Fruit fly (Drosophila melanogaster) whole organism, embryonic: ENCODE results near the gene Cyp1.

Source experiments
- Aef1 ChIP-seq: fragments of 200-800 bp; sonication (Bioruptor generic); IDR thresholded peaks from 3 replicates; pipeline ENCODE4 v1.3.6; 2022; ENCODE audit warnings: missing biosample characterization, missing genetic modification characterization
- B-H2 ChIP-seq: fragments of 200-800 bp; sonication (Bioruptor generic); optimal IDR thresholded peaks from 2 replicates; lab custom pipeline; 2018; ENCODE audit warnings: missing biosample characterization, mild to moderate bottlenecking, missing genetic modification characterization
- BEAF-32 ChIP-seq: fragments of 200-800 bp; sonication (Bioruptor generic); optimal IDR thresholded peaks from 3 replicates; lab custom pipeline; 2017; ENCODE audit warnings: missing biosample characterization, missing genetic modification characterization, mild to moderate bottlenecking, moderate library complexity, missing genetic modification reagents
- CG15269 ChIP-seq: fragments of 200-800 bp; sonication (Bioruptor generic); optimal IDR thresholded peaks from 2 replicates; lab custom pipeline; 2018; ENCODE audit warnings: missing biosample characterization, mild to moderate bottlenecking, missing genetic modification characterization, moderate library complexity
- CG1603 ChIP-seq: fragments of 200-800 bp; sonication (Bioruptor generic); optimal IDR thresholded peaks from 2 replicates; lab custom pipeline; 2019; ENCODE audit warnings: missing biosample characterization, mild to moderate bottlenecking, missing genetic modification characterization, moderate library complexity
- CG2116 ChIP-seq: fragments of 200-800 bp; sonication (Bioruptor generic); optimal IDR thresholded peaks from 3 replicates; lab custom pipeline; 2018; ENCODE audit warnings: missing biosample characterization, mild to moderate bottlenecking, missing genetic modification characterization
- CG30020 ChIP-seq: fragments of 200-800 bp; optimal IDR thresholded peaks from 2 replicates; lab custom pipeline; 2019; ENCODE audit warnings: missing biosample characterization, mild to moderate bottlenecking, missing genetic modification characterization, moderate library complexity
- CG30403 ChIP-seq: fragments of 200-800 bp; sonication (Bioruptor generic); optimal IDR thresholded peaks from 3 replicates; lab custom pipeline; 2016; ENCODE audit warnings: missing biosample characterization, missing genetic modification characterization
- CG31441 ChIP-seq: fragments of 200-800 bp; sonication (Bioruptor generic); IDR thresholded peaks from 2 replicates; pipeline ENCODE4 v1.3.6; 2022; ENCODE audit warnings: missing biosample characterization, missing genetic modification characterization
- CG33557 ChIP-seq: fragments of 200-800 bp; sonication (Bioruptor generic); optimal IDR thresholded peaks from 2 replicates; lab custom pipeline; 2019; ENCODE audit warnings: missing biosample characterization, mild to moderate bottlenecking, missing genetic modification characterization, moderate library complexity
- CG42726 ChIP-seq: fragments of 200-800 bp; sonication (Bioruptor generic); IDR thresholded peaks from 2 replicates; pipeline ENCODE4 v1.3.6; 2022; ENCODE audit warnings: missing biosample characterization, missing genetic modification characterization; ENCODE audit not compliant: partially characterized antibody
- CG4424 ChIP-seq: fragments of 200-800 bp; sonication (Bioruptor generic); optimal IDR thresholded peaks from 3 replicates; lab custom pipeline; 2016; ENCODE audit warnings: missing biosample characterization, missing genetic modification characterization
- CG4820 ChIP-seq: fragments of 200-800 bp; sonication (Bioruptor generic); optimal IDR thresholded peaks from 3 replicates; lab custom pipeline; 2016; ENCODE audit warnings: missing biosample characterization, missing genetic modification characterization
- CG7963 ChIP-seq: fragments of 200-800 bp; sonication (Bioruptor generic); IDR thresholded peaks from 3 replicates; pipeline ENCODE4 v1.3.6; 2022; ENCODE audit warnings: missing biosample characterization, missing genetic modification characterization; ENCODE audit not compliant: partially characterized antibody
- CG8281 ChIP-seq: fragments of 200-800 bp; sonication (Bioruptor generic); optimal IDR thresholded peaks from 2 replicates; lab custom pipeline; 2018; ENCODE audit warnings: missing biosample characterization, mild to moderate bottlenecking, missing genetic modification characterization, moderate library complexity
- CG9797 ChIP-seq: fragments of 200-800 bp; sonication (Bioruptor generic); optimal IDR thresholded peaks from 3 replicates; lab custom pipeline; 2018; ENCODE audit warnings: missing biosample characterization, mild to moderate bottlenecking, missing genetic modification characterization
- CG9932 ChIP-seq: fragments of 200-800 bp; sonication (Bioruptor generic); IDR thresholded peaks from 2 replicates; pipeline ENCODE4 v1.3.6; 2022; ENCODE audit warnings: missing biosample characterization, missing genetic modification characterization
- Dad ChIP-seq: fragments of 200-800 bp; sonication (Bioruptor generic); optimal IDR thresholded peaks from 3 replicates; lab custom pipeline; 2016; ENCODE audit warnings: missing biosample characterization, missing genetic modification characterization
- Dbx ChIP-seq: fragments of 200-800 bp; sonication (Bioruptor generic); IDR thresholded peaks from 3 replicates; pipeline ENCODE4 v1.3.6; 2022; ENCODE audit warnings: missing biosample characterization, missing genetic modification characterization
- Doc3 ChIP-seq: fragments of 200-800 bp; sonication (Bioruptor generic); IDR thresholded peaks from 3 replicates; pipeline ENCODE4 v1.3.6; 2022; ENCODE audit warnings: missing biosample characterization, missing genetic modification characterization; ENCODE audit not compliant: partially characterized antibody
- Dp ChIP-seq: fragments of 200-800 bp; sonication (Bioruptor generic); optimal IDR thresholded peaks from 2 replicates; lab custom pipeline; 2018; ENCODE audit warnings: missing biosample characterization, mild to moderate bottlenecking, missing genetic modification characterization, moderate library complexity
- Ets65A ChIP-seq: fragments of 200-800 bp; sonication (Bioruptor generic); peaks from one replicate; lab custom pipeline; 2016; ENCODE audit warnings: missing biosample characterization, missing genetic modification characterization
- Ets97D ChIP-seq: fragments of 200-800 bp; sonication (Bioruptor generic); optimal IDR thresholded peaks from 3 replicates; lab custom pipeline; 2016; ENCODE audit warnings: missing biosample characterization, missing genetic modification characterization
- Fer3 ChIP-seq: fragments of 200-800 bp; sonication (Bioruptor generic); optimal IDR thresholded peaks from 2 replicates; lab custom pipeline; 2018; ENCODE audit warnings: missing biosample characterization, mild to moderate bottlenecking, missing genetic modification characterization, moderate library complexity
- HLH3B ChIP-seq: fragments of 200-800 bp; sonication (Bioruptor generic); IDR thresholded peaks from 2 replicates; pipeline ENCODE4 v1.3.6; 2022; ENCODE audit warnings: missing biosample characterization, missing genetic modification characterization
- Hmr ChIP-seq: fragments of 200-800 bp; sonication (Bioruptor generic); optimal IDR thresholded peaks from 3 replicates; lab custom pipeline; 2017; ENCODE audit warnings: mild to moderate bottlenecking, missing biosample characterization, missing genetic modification reagents, missing genetic modification characterization
- MBD-R2 ChIP-seq: fragments of 200-800 bp; sonication (Bioruptor generic); IDR thresholded peaks from 2 replicates; pipeline ENCODE4 v1.3.6; 2022; ENCODE audit warnings: missing biosample characterization, missing genetic modification characterization
- MTF-1 ChIP-seq: fragments of 200-800 bp; sonication (Bioruptor generic); optimal IDR thresholded peaks from 2 replicates; lab custom pipeline; 2018; ENCODE audit warnings: missing biosample characterization, mild to moderate bottlenecking, missing genetic modification characterization, borderline replicate concordance
- Nf-YA ChIP-seq: fragments of 200-800 bp; sonication (Bioruptor generic); IDR thresholded peaks from 2 replicates; pipeline ENCODE4 v1.3.6; 2022; ENCODE audit warnings: missing biosample characterization, missing genetic modification characterization
- Ptx1 ChIP-seq: fragments of 200-800 bp; sonication (Bioruptor generic); IDR thresholded peaks from 2 replicates; pipeline ENCODE4 v1.3.6; 2022; ENCODE audit warnings: missing biosample characterization, missing genetic modification characterization
- Six4 ChIP-seq: fragments of 200-800 bp; sonication (Bioruptor generic); optimal IDR thresholded peaks from 2 replicates; lab custom pipeline; 2016; ENCODE audit warnings: missing biosample characterization, missing genetic modification characterization
- ac ChIP-seq: fragments of 200-800 bp; sonication (Bioruptor generic); optimal IDR thresholded peaks from 3 replicates; lab custom pipeline; 2017; ENCODE audit warnings: missing biosample characterization, mild to moderate bottlenecking, missing genetic modification characterization
- caup ChIP-seq: fragments of 200-800 bp; sonication (Bioruptor generic); optimal IDR thresholded peaks from 3 replicates; lab custom pipeline; 2017; ENCODE audit warnings: missing biosample characterization, mild to moderate bottlenecking, missing genetic modification characterization, moderate library complexity; ENCODE audit not compliant: severe bottlenecking
- chn ChIP-seq: fragments of 200-800 bp; sonication (Bioruptor generic); optimal IDR thresholded peaks from 2 replicates; lab custom pipeline; 2016; ENCODE audit warnings: missing biosample characterization, missing genetic modification characterization
- corto ChIP-seq: fragments of 200-800 bp; sonication (Bioruptor generic); optimal IDR thresholded peaks from 2 replicates; lab custom pipeline; 2016; ENCODE audit warnings: missing biosample characterization, mild to moderate bottlenecking, missing genetic modification characterization, moderate library complexity
- crp ChIP-seq, 2 experiments: fragments of 200-800 bp; sonication (Bioruptor generic); optimal IDR thresholded peaks; 2 replicates in 1 of 2; 3 replicates in 1 of 2; lab custom pipeline; 2017; ENCODE audit warnings: missing biosample characterization in 2 of 2, missing genetic modification characterization in 2 of 2, mild to moderate bottlenecking in 1 of 2, moderate library complexity in 1 of 2
- ems ChIP-seq: fragments of 200-800 bp; sonication (Bioruptor generic); optimal IDR thresholded peaks from 3 replicates; lab custom pipeline; 2016; ENCODE audit warnings: missing biosample characterization, missing genetic modification characterization
- eyg ChIP-seq: fragments of 200-800 bp; sonication (Bioruptor generic); optimal IDR thresholded peaks from 3 replicates; lab custom pipeline; 2016; ENCODE audit warnings: missing biosample characterization, missing genetic modification characterization
- grau ChIP-seq: fragments of 200-800 bp; optimal IDR thresholded peaks from 3 replicates; lab custom pipeline; 2019; ENCODE audit warnings: missing biosample characterization, mild to moderate bottlenecking, missing genetic modification characterization, moderate library complexity
- hkb ChIP-seq, 2 experiments: fragments of 200-800 bp in 1 of 2; fragments of >200 bp in 1 of 2; sonication (Bioruptor generic) in 1 of 2; IDR thresholded peaks in 1 of 2; optimal IDR thresholded peaks in 1 of 2; 2 replicates each; pipeline versions ENCODE4 v1.3.6 to Lab custom; 2017 to 2022; ENCODE audit warnings: missing biosample characterization in 1 of 2, missing genetic modification characterization in 1 of 2
- inv ChIP-seq: fragments of 200-800 bp; sonication (Bioruptor generic); IDR thresholded peaks from 2 replicates; pipeline ENCODE4 v1.3.6; 2022; ENCODE audit warnings: missing biosample characterization, missing genetic modification characterization; ENCODE audit not compliant: partially characterized antibody
- lab ChIP-seq: fragments of 200-800 bp; sonication (Bioruptor generic); optimal IDR thresholded peaks from 3 replicates; lab custom pipeline; 2017; ENCODE audit warnings: missing biosample characterization, missing genetic modification characterization, mild to moderate bottlenecking, moderate library complexity, missing genetic modification reagents
- nom ChIP-seq: fragments of 200-800 bp; sonication (Bioruptor generic); optimal IDR thresholded peaks from 2 replicates; lab custom pipeline; 2017; ENCODE audit warnings: missing biosample characterization, missing genetic modification characterization, mild to moderate bottlenecking, moderate library complexity, missing genetic modification reagents
- repo ChIP-seq: fragments of 200-800 bp; sonication (Bioruptor generic); optimal IDR thresholded peaks from 2 replicates; lab custom pipeline; 2016; ENCODE audit warnings: missing biosample characterization, missing genetic modification characterization
- seq ChIP-seq: fragments of 200-800 bp; sonication (Bioruptor generic); IDR thresholded peaks from 2 replicates; pipeline ENCODE4 v1.3.6; 2022; ENCODE audit warnings: missing biosample characterization, missing genetic modification characterization
- slbo ChIP-seq: fragments of 200-800 bp; sonication (Bioruptor generic); IDR thresholded peaks from 2 replicates; pipeline ENCODE4 v1.3.6; 2022; ENCODE audit warnings: missing biosample characterization, missing genetic modification characterization
- sug ChIP-seq: fragments of 200-800 bp; optimal IDR thresholded peaks from 2 replicates; lab custom pipeline; 2019; ENCODE audit warnings: missing biosample characterization, mild to moderate bottlenecking, missing genetic modification characterization, moderate library complexity
- trem ChIP-seq: fragments of 200-800 bp; optimal IDR thresholded peaks from 3 replicates; lab custom pipeline; 2019; ENCODE audit warnings: missing biosample characterization, mild to moderate bottlenecking, missing genetic modification characterization, moderate library complexity

Gene Cyp1

DNA sequence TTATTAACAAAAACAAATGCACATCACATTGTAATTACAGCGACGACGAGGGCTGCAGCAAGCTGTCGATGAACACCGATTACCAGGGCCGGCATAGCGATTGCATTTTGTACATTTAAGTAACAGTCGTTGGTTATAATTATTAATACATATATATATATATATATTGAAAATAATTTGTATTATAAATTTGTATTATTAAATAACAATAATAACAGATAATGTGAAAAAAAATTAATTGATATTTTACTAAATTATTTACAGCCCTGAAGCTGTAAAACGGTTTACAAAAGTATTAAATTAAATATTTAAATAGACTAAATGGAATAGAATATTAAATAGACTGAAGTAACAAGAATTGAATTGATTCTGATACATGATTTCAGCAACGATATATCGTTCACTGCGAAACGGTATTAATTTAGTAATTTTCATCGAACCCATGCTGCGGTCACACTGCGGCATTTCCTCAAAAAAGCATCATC is 44.3 kb downstream of the Cyp1 start, which contains the start of the genes kat80 and Prosalpha4 (continued):
- TF ChIP-seq CG33557 (GFP tag; lab: Kevin White, UChicago) (no peak), trem (peak; percentile 32), grau (tag; lab: Kevin White, UChicago) (peak; percentile 51), Aef1 (GFP tag; lab: Robert Waterston, UW) (peak; percentile 32; the same call in 1 of the 3 replicates), ems (GFP tag; lab: Kevin White, UChicago) (no peak), hkb (optimal IDR thresholded peaks at IDR 0.05; lab: Kevin White, UChicago) (no peak), hkb (GFP tag; IDR thresholded peaks at IDR 0.05; lab: Robert Waterston, UW) (no peak), nom (GFP tag; lab: Kevin White, UChicago) (no peak), sug (tag; lab: Kevin White, UChicago) (peak; percentile 67), Ptx1 (GFP tag; lab: Robert Waterston, UW) (0 out of 2 replicates have a peak, but pooled peaks have one; percentile 12), Ets65A (GFP tag; lab: Kevin White, UChicago) (no peak), Hmr (GFP tag; lab: Kevin White, UChicago) (peak; percentile 15), Dp (peak; percentile 22), MTF-1 (GFP tag; lab: Kevin White, UChicago) (no peak), CG15269 (peak; percentile 40), BEAF-32 (peak; percentile 75), CG30403 (GFP tag; lab: Kevin White, UChicago) (peak; percentile 10), ac (GFP tag; lab: Kevin White, UChicago) (no peak), CG2116 (GFP tag; lab: Kevin White, UChicago) (no peak), CG42726 (GFP tag; lab: Robert Waterston, UW) (peak; percentile 41; the same call in 1 of the 2 replicates), HLH3B (GFP tag; lab: Robert Waterston, UW) (no peak), CG4820 (GFP tag; lab: Kevin White, UChicago) (no peak), CG9797 (peak; percentile 57), caup (GFP tag; lab: Kevin White, UChicago) (peak; percentile 20), seq (GFP tag; lab: Robert Waterston, UW) (no peak), CG9932 (peak; percentile 64), Nf-YA (no peak), inv (peak; percentile 44; the same call in 1 of the 2 replicates), slbo (GFP tag; lab: Robert Waterston, UW) (peak; percentile 28; the same call in 1 of the 2 replicates), Doc3 (GFP tag; lab: Robert Waterston, UW) (peak; percentile 53; the same call in 2 of the 3 replicates), corto (GFP tag; lab: Kevin White, UChicago) (no peak), MBD-R2 (GFP tag; lab: Robert Waterston, UW) (peak; percentile 46; the same call in 1 of the 2 replicates), CG7963 (GFP tag; lab: Robert Waterston, UW) (peak; percentile 39; the same call in 1 of the 3 replicates), repo (no peak), CG30020 (tag; lab: Kevin White, UChicago) (peak; percentile 78), Dad (GFP tag; lab: Kevin White, UChicago) (no peak), Ets97D (GFP tag; lab: Kevin White, UChicago) (peak; percentile 11), crp (GFP tag; optimal IDR thresholded peaks at IDR 0.05; lab: Kevin White, UChicago) (peak in 1 of 2 experiments; percentile 60), chn (no peak), Six4 (GFP tag; lab: Kevin White, UChicago) (no peak), CG31441 (GFP tag; lab: Robert Waterston, UW) (peak; percentile 64), CG1603 (tag; lab: Kevin White, UChicago) (peak; percentile 5), CG8281 (tag; lab: Kevin White, UChicago) (no peak), Fer3 (tag; lab: Kevin White, UChicago) (peak; percentile 18), CG4424 (peak; percentile 29), eyg (GFP tag; lab: Kevin White, UChicago) (no peak), Dbx (GFP tag; lab: Robert Waterston, UW) (no peak), lab (GFP tag; lab: Kevin White, UChicago) (peak; percentile 51), B-H2 (GFP tag; lab: Kevin White, UChicago) (peak; percentile 59)
